Fruit fly (Drosophila melanogaster) whole organism, embryonic: ENCODE measurements around the gene Ir94d.
A peak's percentile ranks its signal among the peaks of the same experiment; 100 is the strongest.

Experiments
- Asciz ChIP-seq: fragments of 200-800 bp; sonication (Bioruptor generic); optimal IDR thresholded peaks from 2 replicates; lab custom pipeline; 2017; ENCODE audit warnings: missing biosample characterization, mild to moderate bottlenecking, missing genetic modification characterization, missing genetic modification reagents
- CG10321 ChIP-seq: fragments of 200-800 bp; sonication (Bioruptor generic); IDR thresholded peaks from 2 replicates; pipeline ENCODE4 v1.3.6; 2022; ENCODE audit warnings: missing biosample characterization, missing genetic modification characterization
- CG11247 ChIP-seq: fragments of 200-800 bp; sonication (Bioruptor generic); IDR thresholded peaks from 2 replicates; pipeline ENCODE4 v1.3.6; 2022; ENCODE audit warnings: missing biosample characterization, missing genetic modification characterization
- CG12391 ChIP-seq: fragments of 200-800 bp; sonication (Bioruptor generic); optimal IDR thresholded peaks from 3 replicates; lab custom pipeline; 2018; ENCODE audit warnings: missing biosample characterization, mild to moderate bottlenecking, missing genetic modification characterization, moderate library complexity
- CG14667 ChIP-seq: fragments of 200-800 bp; sonication (Bioruptor generic); IDR thresholded peaks from 2 replicates; pipeline ENCODE4 v1.3.6; 2022; ENCODE audit warnings: missing biosample characterization, missing genetic modification characterization
- CG14965 ChIP-seq: fragments of 200-800 bp; sonication (Bioruptor generic); optimal IDR thresholded peaks from 2 replicates; lab custom pipeline; 2016; ENCODE audit warnings: missing biosample characterization, missing genetic modification characterization, borderline replicate concordance
- CG1602 ChIP-seq: fragments of 200-800 bp; sonication (Bioruptor generic); optimal IDR thresholded peaks from 3 replicates; lab custom pipeline; 2016; ENCODE audit warnings: missing biosample characterization, missing genetic modification characterization
- CG16863 ChIP-seq: fragments of 200-800 bp; sonication (Bioruptor generic); optimal IDR thresholded peaks from 3 replicates; lab custom pipeline; 2016; ENCODE audit warnings: missing biosample characterization, missing genetic modification characterization
- CG31365 ChIP-seq: fragments of 200-800 bp; sonication (Bioruptor generic); optimal IDR thresholded peaks from 2 replicates; lab custom pipeline; 2018; ENCODE audit warnings: missing biosample characterization, mild to moderate bottlenecking, missing genetic modification characterization
- CG32772 ChIP-seq: fragments of 200-800 bp; sonication (Bioruptor generic); IDR thresholded peaks from 2 replicates; pipeline ENCODE4 v1.3.6; 2022; ENCODE audit warnings: missing biosample characterization, missing genetic modification characterization
- CG3726 ChIP-seq: fragments of 200-800 bp; sonication (Bioruptor generic); IDR thresholded peaks from 3 replicates; pipeline ENCODE4, ENCODE4 v1.3.6; 2022; ENCODE audit warnings: missing biosample characterization, missing genetic modification characterization
- CG3847 ChIP-seq: fragments of 200-800 bp; sonication (Bioruptor generic); IDR thresholded peaks from 2 replicates; pipeline ENCODE4 v1.3.6; 2022; ENCODE audit warnings: missing biosample characterization, missing genetic modification characterization
- CG4328 ChIP-seq: fragments of 200-800 bp; sonication (Bioruptor generic); optimal IDR thresholded peaks from 3 replicates; lab custom pipeline; 2017; ENCODE audit warnings: missing biosample characterization, missing genetic modification reagents, missing genetic modification characterization
- CG4360 ChIP-seq: fragments of 200-800 bp; sonication (Bioruptor generic); IDR thresholded peaks from 2 replicates; pipeline ENCODE4 v1.3.6; 2022; ENCODE audit warnings: missing biosample characterization, missing genetic modification characterization
- CG4707 ChIP-seq: fragments of 200-800 bp; sonication (Bioruptor generic); optimal IDR thresholded peaks from 2 replicates; lab custom pipeline; 2018; ENCODE audit warnings: missing biosample characterization, mild to moderate bottlenecking, missing genetic modification characterization, moderate library complexity
- CG6254 ChIP-seq: fragments of 200-800 bp; sonication (Bioruptor generic); optimal IDR thresholded peaks from 3 replicates; lab custom pipeline; 2017; ENCODE audit warnings: mild to moderate bottlenecking, missing biosample characterization, missing genetic modification reagents, missing genetic modification characterization
- CG6689 ChIP-seq: fragments of 200-800 bp; sonication (Bioruptor generic); IDR thresholded peaks from 2 replicates; pipeline ENCODE4 v1.3.6; 2022; ENCODE audit warnings: missing biosample characterization, missing genetic modification characterization
- CG7786 ChIP-seq: fragments of 200-800 bp; sonication (Bioruptor generic); optimal IDR thresholded peaks from 2 replicates; lab custom pipeline; 2016; ENCODE audit warnings: missing biosample characterization, missing genetic modification characterization
- CG8765 ChIP-seq: fragments of 200-800 bp; sonication (Bioruptor generic); IDR thresholded peaks from 2 replicates; pipeline ENCODE4 v1.3.6; 2022; ENCODE audit warnings: missing biosample characterization, missing genetic modification characterization
- CG9215 ChIP-seq: fragments of 200-800 bp; sonication (Bioruptor generic); IDR thresholded peaks from 2 replicates; pipeline ENCODE4 v1.3.6; 2022; ENCODE audit warnings: missing biosample characterization, missing genetic modification characterization
- CG9797 ChIP-seq: fragments of 200-800 bp; sonication (Bioruptor generic); optimal IDR thresholded peaks from 3 replicates; lab custom pipeline; 2018; ENCODE audit warnings: missing biosample characterization, mild to moderate bottlenecking, missing genetic modification characterization
- Camta ChIP-seq: fragments of 200-800 bp; sonication (Bioruptor generic); optimal IDR thresholded peaks from 2 replicates; lab custom pipeline; 2016; ENCODE audit warnings: missing biosample characterization, missing genetic modification characterization
- Dek ChIP-seq: fragments of 200-800 bp; sonication (Bioruptor generic); optimal IDR thresholded peaks from 3 replicates; lab custom pipeline; 2019; ENCODE audit warnings: missing biosample characterization, mild to moderate bottlenecking, missing genetic modification characterization, moderate library complexity
- Dip3 ChIP-seq: fragments of 200-800 bp; sonication (Bioruptor generic); optimal IDR thresholded peaks from 3 replicates; lab custom pipeline; 2016; ENCODE audit warnings: missing biosample characterization, missing genetic modification characterization
- Doc2 ChIP-seq: fragments of 200-800 bp; sonication (Bioruptor generic); IDR thresholded peaks from 2 replicates; pipeline ENCODE4 v1.3.6; 2022; ENCODE audit warnings: missing biosample characterization, missing genetic modification characterization
- ERR ChIP-seq: fragments of 200-800 bp; sonication (Bioruptor generic); optimal IDR thresholded peaks from 2 replicates; lab custom pipeline; 2016; ENCODE audit warnings: missing biosample characterization, missing genetic modification characterization
- HLHmδ ChIP-seq: fragments of 200-800 bp; sonication (Bioruptor generic); optimal IDR thresholded peaks from 2 replicates; lab custom pipeline; 2018; ENCODE audit warnings: missing biosample characterization, mild to moderate bottlenecking, missing genetic modification characterization, moderate library complexity
- Lhr ChIP-seq: fragments of 200-800 bp; sonication (Bioruptor generic); optimal IDR thresholded peaks from 3 replicates; lab custom pipeline; 2017; ENCODE audit warnings: mild to moderate bottlenecking, missing biosample characterization, missing genetic modification reagents, missing genetic modification characterization
- Rfx ChIP-seq: fragments of 200-800 bp; sonication (Bioruptor generic); IDR thresholded peaks from 2 replicates; pipeline ENCODE4 v1.3.6; 2022; ENCODE audit warnings: missing biosample characterization, missing genetic modification characterization
- Sry-δ ChIP-seq: fragments of 200-800 bp; sonication (Bioruptor generic); optimal IDR thresholded peaks from 2 replicates; lab custom pipeline; 2016; ENCODE audit warnings: missing biosample characterization, missing genetic modification characterization
- ase ChIP-seq: fragments of 200-800 bp; sonication (Bioruptor generic); IDR thresholded peaks from 3 replicates; pipeline ENCODE4 v1.3.6; 2022; ENCODE audit warnings: missing biosample characterization, missing genetic modification characterization
- bbx ChIP-seq: fragments of 200-800 bp; sonication (Bioruptor generic); IDR thresholded peaks from 2 replicates; pipeline ENCODE4 v1.3.6; 2022; ENCODE audit warnings: missing biosample characterization, missing genetic modification characterization; ENCODE audit not compliant: partially characterized antibody
- caup ChIP-seq: fragments of 200-800 bp; sonication (Bioruptor generic); optimal IDR thresholded peaks from 3 replicates; lab custom pipeline; 2017; ENCODE audit warnings: missing biosample characterization, mild to moderate bottlenecking, missing genetic modification characterization, moderate library complexity; ENCODE audit not compliant: severe bottlenecking
- chif ChIP-seq, 2 experiments: fragments of 200-800 bp; sonication (Bioruptor generic); optimal IDR thresholded peaks; 3 replicates each; lab custom pipeline; 2016; ENCODE audit warnings: missing biosample characterization in 2 of 2, missing genetic modification characterization in 2 of 2
- crc ChIP-seq: fragments of 200-800 bp; sonication (Bioruptor generic); optimal IDR thresholded peaks from 2 replicates; lab custom pipeline; 2016; ENCODE audit warnings: missing biosample characterization, missing genetic modification characterization
- dmrt99B ChIP-seq: fragments of 200-800 bp; sonication (Bioruptor generic); optimal IDR thresholded peaks from 2 replicates; lab custom pipeline; 2018; ENCODE audit warnings: missing biosample characterization, mild to moderate bottlenecking, missing genetic modification characterization, moderate library complexity
- h ChIP-seq: fragments of >200 bp; optimal IDR thresholded peaks from 2 replicates; lab custom pipeline; 2017
- lab ChIP-seq: fragments of 200-800 bp; sonication (Bioruptor generic); optimal IDR thresholded peaks from 3 replicates; lab custom pipeline; 2017; ENCODE audit warnings: missing biosample characterization, missing genetic modification characterization, mild to moderate bottlenecking, moderate library complexity, missing genetic modification reagents
- lbe ChIP-seq: fragments of 200-800 bp; sonication (Bioruptor generic); optimal IDR thresholded peaks from 2 replicates; lab custom pipeline; 2016; ENCODE audit warnings: missing biosample characterization, mild to moderate bottlenecking, missing genetic modification characterization
- maf-S ChIP-seq: fragments of 200-800 bp; sonication (Bioruptor generic); optimal IDR thresholded peaks from 2 replicates; lab custom pipeline; 2016; ENCODE audit warnings: missing biosample characterization, missing genetic modification characterization
- odd ChIP-seq: fragments of 200-800 bp; sonication (Bioruptor generic); optimal IDR thresholded peaks from 2 replicates; lab custom pipeline; 2017; ENCODE audit warnings: missing biosample characterization, mild to moderate bottlenecking, missing genetic modification characterization
- onecut ChIP-seq: fragments of 200-800 bp; sonication (Bioruptor generic); IDR thresholded peaks from 2 replicates; pipeline ENCODE4 v1.3.6; 2022; ENCODE audit warnings: missing biosample characterization, missing genetic modification characterization
- pb ChIP-seq: fragments of 200-800 bp; sonication (Bioruptor generic); optimal IDR thresholded peaks from 3 replicates; lab custom pipeline; 2016; ENCODE audit warnings: missing biosample characterization, missing genetic modification characterization
- rib ChIP-seq: fragments of 200-800 bp; sonication (Bioruptor generic); IDR thresholded peaks from 2 replicates; pipeline ENCODE4 v1.3.6; 2022; ENCODE audit warnings: missing biosample characterization, missing genetic modification characterization
- ro ChIP-seq: fragments of 200-800 bp; sonication (Bioruptor generic); IDR thresholded peaks from 2 replicates; pipeline ENCODE4 v1.3.6; 2022; ENCODE audit warnings: missing biosample characterization, missing genetic modification characterization
- scrt ChIP-seq: fragments of 200-800 bp; sonication (Bioruptor generic); optimal IDR thresholded peaks from 2 replicates; lab custom pipeline; 2018; ENCODE audit warnings: missing biosample characterization, mild to moderate bottlenecking, missing genetic modification characterization, moderate library complexity
- sd ChIP-seq: fragments of 200-800 bp; sonication (Bioruptor generic); optimal IDR thresholded peaks from 3 replicates; lab custom pipeline; 2018; ENCODE audit warnings: missing biosample characterization, mild to moderate bottlenecking, missing genetic modification characterization, moderate library complexity
- sug ChIP-seq: fragments of 200-800 bp; optimal IDR thresholded peaks from 2 replicates; lab custom pipeline; 2019; ENCODE audit warnings: missing biosample characterization, mild to moderate bottlenecking, missing genetic modification characterization, moderate library complexity
- tup ChIP-seq: fragments of 200-800 bp; sonication (Bioruptor generic); optimal IDR thresholded peaks from 2 replicates; lab custom pipeline; 2016; ENCODE audit warnings: missing biosample characterization, mild to moderate bottlenecking, missing genetic modification characterization, moderate library complexity
- unc-4 ChIP-seq: fragments of 200-800 bp; sonication (Bioruptor generic); IDR thresholded peaks from 2 replicates; pipeline ENCODE4 v1.3.6; 2022; ENCODE audit warnings: missing biosample characterization, missing genetic modification characterization; ENCODE audit not compliant: partially characterized antibody

The Ir94d gene

DNA sequence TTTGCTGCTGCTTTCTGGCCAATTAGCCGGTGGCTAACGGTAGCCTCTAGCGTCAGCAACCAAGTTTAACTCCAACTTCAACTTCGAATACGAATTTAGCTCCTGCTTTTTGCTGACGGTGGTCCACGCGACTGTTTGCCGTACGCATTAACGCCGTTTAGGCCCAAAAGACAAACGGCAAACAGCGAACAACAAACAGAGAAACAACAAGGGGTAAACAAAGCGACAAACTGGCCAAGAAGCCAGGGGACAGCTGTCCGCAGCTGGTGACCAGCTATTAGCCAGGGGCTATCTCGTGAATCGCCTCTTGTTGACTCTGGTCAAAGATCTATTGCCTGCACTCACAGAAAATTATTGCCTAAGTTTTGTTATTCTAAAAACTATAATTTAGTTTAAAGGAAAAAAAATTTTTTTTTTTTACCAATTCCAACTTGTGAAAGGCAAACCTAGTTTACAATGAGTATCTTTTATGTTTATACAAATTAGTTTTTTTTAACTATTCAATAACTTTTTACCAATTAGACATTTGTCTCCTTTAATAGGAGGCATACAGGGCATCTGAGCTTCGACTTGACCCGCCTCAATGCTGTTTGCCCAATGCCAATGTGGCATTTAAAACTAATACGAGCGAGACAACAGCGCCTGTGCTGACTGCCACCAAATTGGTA lies 42.8 kb downstream of the Ir94d start (continued):
- TF ChIP-seq HLHmδ (GFP tag; lab: Kevin White, UChicago) (peak; percentile 32), crc (GFP tag; lab: Kevin White, UChicago) (no peak), CG9797 (GFP tag; lab: Kevin White, UChicago) (no peak), Asciz (GFP tag; lab: Kevin White, UChicago) (peak; percentile 52), CG11247 (0 out of 2 replicates have a peak, but pooled peaks have one; percentile 4), dmrt99B (tag; lab: Kevin White, UChicago) (peak; percentile 26), sd (tag; lab: Kevin White, UChicago) (no peak), CG4360 (GFP tag; lab: Robert Waterston, UW) (no peak), Camta (GFP tag; lab: Kevin White, UChicago) (peak; percentile 31), Sry-δ (GFP tag; lab: Kevin White, UChicago) (no peak), CG9215 (no peak), lbe (no peak), ro (GFP tag; lab: Robert Waterston, UW) (0 out of 2 replicates have a peak, but pooled peaks have one; percentile 17), odd (GFP tag; lab: Kevin White, UChicago) (peak; percentile 41), CG6254 (GFP tag; lab: Kevin White, UChicago) (no peak), rib (GFP tag; lab: Robert Waterston, UW) (no peak), Rfx (GFP tag; lab: Robert Waterston, UW) (peak; percentile 44; the same call in 1 of the 2 replicates), Dip3 (GFP tag; lab: Kevin White, UChicago) (no peak), CG6689 (GFP tag; lab: Robert Waterston, UW) (peak; percentile 41; the same call in 1 of the 2 replicates), Lhr (GFP tag; lab: Kevin White, UChicago) (peak; percentile 7), CG12391 (no peak), CG32772 (GFP tag; lab: Robert Waterston, UW) (no peak), Dek (tag; lab: Kevin White, UChicago) (no peak), CG4707 (peak; percentile 17), lab (peak; percentile 52), CG31365 (tag; lab: Kevin White, UChicago) (peak; percentile 20), CG1602 (GFP tag; lab: Kevin White, UChicago) (no peak), tup (GFP tag; lab: Kevin White, UChicago) (no peak), CG10321 (GFP tag; lab: Robert Waterston, UW) (no peak), CG4328 (GFP tag; lab: Kevin White, UChicago) (peak; percentile 26), CG7786 (no peak), sug (tag; lab: Kevin White, UChicago) (no peak), CG14965 (GFP tag; lab: Kevin White, UChicago) (no peak), caup (GFP tag; lab: Kevin White, UChicago) (peak; percentile 24), ERR (GFP tag; lab: Kevin White, UChicago) (no peak), bbx (no peak), onecut (GFP tag; lab: Robert Waterston, UW) (peak; percentile 56), CG8765 (GFP tag; lab: Robert Waterston, UW) (no peak), maf-S (no peak), chif (GFP tag; optimal IDR thresholded peaks at IDR 0.05; lab: Kevin White, UChicago) (no peak), CG16863 (GFP tag; lab: Kevin White, UChicago) (peak; percentile 15), CG3847 (GFP tag; lab: Robert Waterston, UW) (no peak), CG14667 (GFP tag; lab: Robert Waterston, UW) (no peak), CG3726 (GFP tag; lab: Robert Waterston, UW) (no peak), scrt (no peak), Doc2 (GFP tag; lab: Robert Waterston, UW) (no peak), h (no peak), pb (GFP tag; lab: Kevin White, UChicago) (no peak), ase (GFP tag; lab: Robert Waterston, UW) (no peak), unc-4 (no peak)
